Worm (Caenorhabditis elegans) whole organism, L4/young adult: Measurements from ENCODE around the gene natc-1.

Experiments
- dao-5 ChIP-seq: sonication (generic microtip); optimal IDR thresholded peaks from 2 replicates; lab custom pipeline; 2016; ENCODE audit warnings: missing genotype, missing genetic modification characterization, moderate library complexity, missing compliant biosample characterization
- him-1 ChIP-seq: sonication (generic microtip); optimal IDR thresholded peaks from 2 replicates; lab custom pipeline; 2016; ENCODE audit warnings: missing genotype, missing genetic modification reagents, missing genetic modification characterization, missing compliant biosample characterization

- TF ChIP-seq him-1: no peak
- no peak for TF ChIP-seq dao-5 (tag; lab: Kevin White, UChicago)
Observed at ce11 chrV:8434400-8434827, 27.7 kb upstream of the natc-1 start.
